Fruit fly (Drosophila melanogaster) whole organism, prepupa: ENCODE results near the gene CG14423.

ENCODE experiments used
- CG10631 ChIP-seq: fragments of 200-800 bp; sonication (Bioruptor generic); optimal IDR thresholded peaks from 2 replicates; lab custom pipeline; 2016; ENCODE audit warnings: missing biosample characterization, missing genetic modification characterization
- CG15336 ChIP-seq: fragments of 200-800 bp; sonication (Bioruptor generic); IDR thresholded peaks from 2 replicates; pipeline ENCODE4 v1.3.6; 2022; ENCODE audit warnings: missing biosample characterization, missing genetic modification characterization
- Eip93F ChIP-seq: fragments of 200-800 bp; sonication (Bioruptor generic); optimal IDR thresholded peaks from 2 replicates; lab custom pipeline; 2016; ENCODE audit warnings: missing biosample characterization, mild to moderate bottlenecking, missing genetic modification characterization
- Smox ChIP-seq: fragments of 200-800 bp; sonication (Bioruptor generic); optimal IDR thresholded peaks from 3 replicates; lab custom pipeline; 2016; ENCODE audit warnings: missing biosample characterization, missing genetic modification characterization

DNA sequence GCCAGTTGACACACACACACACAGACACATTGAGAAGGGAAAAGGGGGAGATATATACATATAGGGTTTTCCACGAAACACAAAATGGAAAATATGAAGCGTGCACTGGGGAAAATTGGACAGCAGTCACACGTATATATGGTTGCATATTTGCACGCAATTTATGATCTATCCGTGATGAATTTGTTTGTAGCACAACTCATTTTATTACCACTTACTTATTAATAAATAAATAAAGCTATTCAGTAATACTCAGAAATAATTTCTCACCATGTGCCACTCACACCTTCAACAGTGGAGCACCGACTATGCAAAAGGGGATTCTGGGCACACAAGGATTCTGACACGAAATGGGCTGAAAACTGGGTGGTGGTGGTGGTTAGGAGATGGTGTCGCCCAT lies 31.1 kb upstream of the CG14423 start:
- TF ChIP-seq CG15336 (GFP tag; lab: Robert Waterston, UW) (no peak), CG10631 (GFP tag; lab: Kevin White, UChicago) (no peak), Eip93F (GFP tag; lab: Kevin White, UChicago) (no peak), Smox (GFP tag; lab: Kevin White, UChicago) (no peak)
